Fruit fly (Drosophila melanogaster) Kc167 (cell line): Measurements from ENCODE around the gene CG13066.

ENCODE experiments used
- Myc ChIP-seq: fragments of >200 bp; optimal IDR thresholded peaks from 2 replicates; lab custom pipeline; 2017; ENCODE audit warnings: missing external identifiers
- Sin3A ChIP-seq: fragments of >200 bp; optimal IDR thresholded peaks from 2 replicates; lab custom pipeline; 2018; ENCODE audit warnings: missing external identifiers
- h ChIP-seq: fragments of >200 bp; optimal IDR thresholded peaks from 3 replicates; lab custom pipeline; 2018; ENCODE audit warnings: missing external identifiers
- insv ChIP-seq: fragments of >200 bp; optimal IDR thresholded peaks from 3 replicates; lab custom pipeline; 2018; ENCODE audit warnings: missing external identifiers
- psq ChIP-seq: fragments of >200 bp; optimal IDR thresholded peaks from 2 replicates; lab custom pipeline; 2017; ENCODE audit warnings: missing external identifiers
- ttk ChIP-seq: sonication (Bioruptor generic); optimal IDR thresholded peaks from 2 replicates; lab custom pipeline; 2017; ENCODE audit warnings: missing external identifiers

dm6 chr3L:16241296-16241695 is 31.4 kb upstream of the CG13066 start:
- TF ChIP-seq Myc (lab: Kevin White, UChicago) (no peak), psq (lab: Kevin White, UChicago) (no peak), h (lab: Kevin White, UChicago) (no peak), insv (lab: Kevin White, UChicago) (no peak), ttk (lab: Kevin White, UChicago) (no peak), Sin3A (lab: Kevin White, UChicago) (no peak)
